Fruit fly (Drosophila melanogaster) whole organism: Measurements from ENCODE around the gene CG14212.

ENCODE experiments used
- Dll ChIP-seq: fragments of >200 bp; optimal IDR thresholded peaks from 2 replicates; lab custom pipeline; 2017
- EcR ChIP-seq, 2 experiments: fragments of >200 bp; optimal IDR thresholded peaks; 2 replicates each; lab custom pipeline; 2017; ENCODE audit warnings: missing biosample characterization in 2 of 2, missing genetic modification characterization in 2 of 2, missing genetic modification reagents in 2 of 2
- usp ChIP-seq: fragments of >200 bp; optimal IDR thresholded peaks from 2 replicates; lab custom pipeline; 2017; ENCODE audit warnings: missing biosample characterization, missing genetic modification characterization, mixed read lengths

dm6 chrX:19608042-19608609 lies 17.4 kb upstream of the CG14212 start:
- TF ChIP-seq EcR (GFP tag; optimal IDR thresholded peaks at IDR 0.05; lab: Kevin White, UChicago), result no peak
- TF ChIP-seq usp (GFP tag; lab: Kevin White, UChicago), result no peak
- TF ChIP-seq Dll (lab: Kevin White, UChicago), result no peak
